Worm (Caenorhabditis elegans) whole organism, L1 larva: ENCODE data around the gene acl-3.

ENCODE experiments used
- C04F5.9 ChIP-seq: sonication (generic microtip); optimal IDR thresholded peaks from 2 replicates; lab custom pipeline; 2016; ENCODE audit warnings: missing genetic modification characterization, missing compliant biosample characterization
- C16A3.4 ChIP-seq: fragments of 150-350 bp; optimal IDR thresholded peaks from 2 replicates; lab custom pipeline; 2014; ENCODE audit warnings: missing biosample characterization, missing genetic modification characterization
- Y116A8C.19 ChIP-seq: sonication (generic microtip); optimal IDR thresholded peaks from 2 replicates; lab custom pipeline; 2016; ENCODE audit warnings: missing compliant biosample characterization, missing genetic modification characterization, borderline replicate concordance
- aha-1 ChIP-seq: fragments of 150-350 bp; optimal IDR thresholded peaks from 2 replicates; lab custom pipeline; 2014; ENCODE audit warnings: missing biosample characterization, missing genetic modification characterization
- alr-1 ChIP-seq: fragments of 200-800 bp; sonication (Bioruptor generic); optimal IDR thresholded peaks from 2 replicates; lab custom pipeline; 2018; ENCODE audit warnings: borderline replicate concordance, mild to moderate bottlenecking, missing genetic modification characterization, missing compliant biosample characterization
- ama-1 ChIP-seq: fragments of 150-350 bp; optimal IDR thresholded peaks from 2 replicates; lab custom pipeline; 2014
- ceh-63 ChIP-seq: fragments of 200-800 bp; sonication (Bioruptor generic); optimal IDR thresholded peaks from 2 replicates; lab custom pipeline; 2018; ENCODE audit warnings: mild to moderate bottlenecking, missing genetic modification characterization, missing compliant biosample characterization
- ceh-8 ChIP-seq: fragments of 200-800 bp; sonication (Bioruptor generic); optimal IDR thresholded peaks from 2 replicates; lab custom pipeline; 2018; ENCODE audit warnings: mild to moderate bottlenecking, missing genetic modification characterization, moderate library complexity, missing compliant biosample characterization
- ceh-82 ChIP-seq, 3 experiments: fragments of 150-350 bp in 1 of 3; sonication (generic microtip) in 2 of 3; optimal IDR thresholded peaks; 2 replicates each; lab custom pipeline; 2014 to 2017; ENCODE audit warnings: missing biosample characterization in 3 of 3, missing genetic modification characterization in 3 of 3
- ceh-90 ChIP-seq: sonication (generic microtip); optimal IDR thresholded peaks from 2 replicates; lab custom pipeline; 2016; ENCODE audit warnings: missing genetic modification characterization, missing compliant biosample characterization
- dsc-1 ChIP-seq: sonication (generic microtip); optimal IDR thresholded peaks from 2 replicates; lab custom pipeline; 2016; ENCODE audit warnings: mild to moderate bottlenecking, missing genetic modification characterization, missing compliant biosample characterization
- efl-1 ChIP-seq, 4 experiments: fragments of 150-350 bp; optimal IDR thresholded peaks in 3 of 4; peaks in 1 of 4; 1 replicate in 1 of 4; 2 replicates in 3 of 4; lab custom pipeline; 2014; ENCODE audit warnings: missing biosample characterization in 2 of 4, missing genetic modification characterization in 2 of 4, missing genetic modification reagents in 2 of 4
- efl-3 ChIP-seq: fragments of 200-800 bp; sonication (Bioruptor generic); optimal IDR thresholded peaks from 2 replicates; lab custom pipeline; 2018; ENCODE audit warnings: mild to moderate bottlenecking, missing genetic modification characterization, missing compliant biosample characterization
- egl-13 ChIP-seq: sonication (generic microtip); optimal IDR thresholded peaks from 2 replicates; lab custom pipeline; 2016; ENCODE audit warnings: missing genotype, missing genetic modification reagents, missing genetic modification characterization, missing compliant biosample characterization
- elt-2 ChIP-seq: sonication (generic microtip); optimal IDR thresholded peaks from 2 replicates; lab custom pipeline; 2016; ENCODE audit warnings: missing genetic modification characterization, mild to moderate bottlenecking, inconsistent platforms, missing compliant biosample characterization, missing genetic modification reagents
- fkh-10 ChIP-seq: sonication (generic microtip); optimal IDR thresholded peaks from 2 replicates; lab custom pipeline; 2017; ENCODE audit warnings: missing biosample characterization, missing genetic modification reagents, missing genetic modification characterization
- fkh-4 ChIP-seq: sonication (generic microtip); optimal IDR thresholded peaks from 2 replicates; lab custom pipeline; 2016; ENCODE audit warnings: missing compliant biosample characterization, missing genetic modification characterization, borderline replicate concordance
- fkh-8 ChIP-seq: sonication (generic microtip); optimal IDR thresholded peaks from 2 replicates; lab custom pipeline; 2016; ENCODE audit warnings: mild to moderate bottlenecking, missing genetic modification characterization, missing compliant biosample characterization
- fos-1 ChIP-seq: fragments of 150-350 bp; optimal IDR thresholded peaks from 2 replicates; lab custom pipeline; 2014; ENCODE audit warnings: missing biosample characterization, missing genetic modification characterization
- grh-1 ChIP-seq: fragments of 200-800 bp; sonication (Bioruptor generic); IDR thresholded peaks from 2 replicates; pipeline ENCODE4 v1.3.6; 2022; ENCODE audit warnings: missing genetic modification reagents, missing genetic modification characterization, missing compliant biosample characterization
- hlh-17 ChIP-seq: fragments of 200-800 bp; sonication (Bioruptor generic); optimal IDR thresholded peaks from 2 replicates; lab custom pipeline; 2018; ENCODE audit warnings: missing genetic modification characterization, mild to moderate bottlenecking, missing compliant biosample characterization, moderate library complexity, borderline replicate concordance
- hlh-4 ChIP-seq: sonication (generic microtip); optimal IDR thresholded peaks from 2 replicates; lab custom pipeline; 2016; ENCODE audit warnings: mild to moderate bottlenecking, missing genetic modification characterization, missing compliant biosample characterization
- lin-13 ChIP-seq: fragments of 150-350 bp; optimal IDR thresholded peaks from 2 replicates; lab custom pipeline; 2014; ENCODE audit warnings: missing biosample characterization, missing genetic modification reagents, missing genetic modification characterization
- lin-15B ChIP-seq: fragments of 150-350 bp; sonication (generic microtip); optimal IDR thresholded peaks from 3 replicates; lab custom pipeline; 2014; ENCODE audit warnings: missing biosample characterization, missing genetic modification characterization
- lin-35 ChIP-seq, 2 experiments: fragments of 150-350 bp; optimal IDR thresholded peaks; 2 replicates each; lab custom pipeline; 2014; ENCODE audit warnings: missing biosample characterization in 2 of 2, missing genetic modification characterization in 2 of 2, missing genetic modification reagents in 2 of 2
- lin-39 ChIP-seq: fragments of 150-350 bp; optimal IDR thresholded peaks from 2 replicates; lab custom pipeline; 2014; ENCODE audit warnings: missing biosample characterization, missing genetic modification reagents, missing genetic modification characterization
- lir-3 ChIP-seq: sonication (generic microtip); optimal IDR thresholded peaks from 2 replicates; lab custom pipeline; 2016; ENCODE audit warnings: mild to moderate bottlenecking, missing genetic modification characterization, moderate library complexity, missing compliant biosample characterization; ENCODE audit not compliant: poor library complexity
- mab-9 ChIP-seq: fragments of 200-800 bp; sonication (Bioruptor generic); IDR thresholded peaks from 2 replicates; pipeline ENCODE4 v1.3.6; 2022; ENCODE audit warnings: missing genetic modification reagents, missing genetic modification characterization, missing compliant biosample characterization
- mdl-1 ChIP-seq, 2 experiments: fragments of 150-350 bp; optimal IDR thresholded peaks; 2 replicates each; lab custom pipeline; 2014 to 2017; ENCODE audit warnings: missing biosample characterization in 2 of 2, missing genetic modification characterization in 2 of 2, inconsistent platforms in 1 of 2
- nhr-11 ChIP-seq: fragments of 150-350 bp; optimal IDR thresholded peaks from 2 replicates; lab custom pipeline; 2014; ENCODE audit warnings: missing biosample characterization, missing genetic modification characterization
- nhr-19 ChIP-seq: fragments of 200-800 bp; sonication (Bioruptor generic); conservative IDR thresholded peaks from 2 replicates; pipeline ENCODE4 v1.3.6; 2022; ENCODE audit warnings: missing genetic modification characterization, missing compliant biosample characterization
- nhr-28 ChIP-seq: fragments of 150-350 bp; optimal IDR thresholded peaks from 2 replicates; lab custom pipeline; 2014; ENCODE audit warnings: missing biosample characterization, missing genetic modification characterization
- nhr-47 ChIP-seq: sonication (generic microtip); optimal IDR thresholded peaks from 2 replicates; lab custom pipeline; 2016; ENCODE audit warnings: mild to moderate bottlenecking, missing genetic modification characterization, moderate library complexity, missing compliant biosample characterization
- nhr-85 ChIP-seq: sonication (generic microtip); peaks from one replicate; lab custom pipeline; 2016; ENCODE audit warnings: missing genetic modification characterization, inconsistent platforms, missing compliant biosample characterization
- pax-3 ChIP-seq: fragments of 200-800 bp; sonication (Bioruptor generic); optimal IDR thresholded peaks from 2 replicates; lab custom pipeline; 2018; ENCODE audit warnings: mild to moderate bottlenecking, missing genetic modification characterization, moderate library complexity, missing compliant biosample characterization
- rnt-1 ChIP-seq: sonication (generic microtip); optimal IDR thresholded peaks from 2 replicates; lab custom pipeline; 2016; ENCODE audit warnings: mild to moderate bottlenecking, missing genetic modification characterization, moderate library complexity, missing compliant biosample characterization
- snpc-4 ChIP-seq: fragments of 150-350 bp; optimal IDR thresholded peaks from 2 replicates; lab custom pipeline; 2014; ENCODE audit warnings: missing biosample characterization, missing genetic modification characterization
- snu-23 ChIP-seq: sonication (generic microtip); optimal IDR thresholded peaks from 2 replicates; lab custom pipeline; 2016; ENCODE audit warnings: missing genetic modification characterization, missing compliant biosample characterization
- sox-4 ChIP-seq: sonication (generic microtip); optimal IDR thresholded peaks from 2 replicates; lab custom pipeline; 2016; ENCODE audit warnings: missing genetic modification characterization, missing compliant biosample characterization
- sptf-1 ChIP-seq: fragments of 150-350 bp; optimal IDR thresholded peaks from 2 replicates; lab custom pipeline; 2014; ENCODE audit warnings: missing biosample characterization, missing genetic modification characterization
- swsn-7 ChIP-seq: sonication (generic microtip); optimal IDR thresholded peaks from 2 replicates; lab custom pipeline; 2016; ENCODE audit warnings: missing genetic modification characterization, missing compliant biosample characterization
- tbx-2 ChIP-seq: sonication (generic microtip); optimal IDR thresholded peaks from 2 replicates; lab custom pipeline; 2016; ENCODE audit warnings: missing genetic modification characterization, missing compliant biosample characterization
- unc-30 ChIP-seq: sonication (generic microtip); optimal IDR thresholded peaks from 2 replicates; lab custom pipeline; 2017; ENCODE audit warnings: missing biosample characterization, missing genetic modification characterization
- unc-86 ChIP-seq: sonication (generic microtip); optimal IDR thresholded peaks from 2 replicates; lab custom pipeline; 2016; ENCODE audit warnings: missing genetic modification characterization, missing compliant biosample characterization
- unc-98 ChIP-seq: fragments of 200-800 bp; sonication (Bioruptor generic); IDR thresholded peaks from 2 replicates; pipeline ENCODE4 v1.3.6; 2022; ENCODE audit warnings: missing genetic modification characterization, missing compliant biosample characterization
- zag-1 ChIP-seq: fragments of 150-350 bp; optimal IDR thresholded peaks from 2 replicates; lab custom pipeline; 2014; ENCODE audit warnings: missing biosample characterization, missing genetic modification characterization
- zip-4 ChIP-seq: fragments of 200-800 bp; sonication (Bioruptor generic); optimal IDR thresholded peaks from 2 replicates; lab custom pipeline; 2018; ENCODE audit warnings: mild to moderate bottlenecking, missing genetic modification characterization, moderate library complexity, missing compliant biosample characterization
- ztf-4 ChIP-seq: fragments of 150-350 bp; optimal IDR thresholded peaks from 2 replicates; lab custom pipeline; 2014; ENCODE audit warnings: missing biosample characterization, missing genetic modification characterization

The acl-3 gene

DNA sequence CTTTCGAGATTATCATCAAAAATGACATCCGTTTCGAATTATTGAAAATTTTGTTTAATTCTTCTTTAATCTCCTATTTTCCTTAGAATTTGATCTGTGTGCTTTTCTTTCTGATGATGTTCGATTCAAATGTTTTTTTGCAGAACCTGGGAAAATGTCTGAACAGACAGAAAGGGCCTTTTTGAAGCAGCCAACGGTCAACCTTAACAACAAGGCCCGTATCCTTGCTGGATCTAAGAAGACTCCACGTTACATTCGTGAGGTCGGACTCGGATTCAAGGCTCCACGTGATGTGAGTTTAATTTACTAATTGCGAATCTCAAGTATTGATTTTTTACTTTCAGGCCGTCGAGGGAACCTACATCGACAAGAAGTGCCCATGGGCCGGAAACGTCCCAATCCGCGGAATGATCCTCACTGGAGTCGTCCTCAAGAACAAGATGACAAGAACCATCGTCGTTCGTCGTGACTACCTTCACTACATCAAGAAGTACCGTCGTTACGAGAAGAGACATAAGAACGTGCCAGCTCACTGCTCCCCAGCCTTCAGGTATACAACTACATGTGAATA lies 49.2 kb downstream of the acl-3 start, which contains the start of gene rps-11:
TSS of gene rps-11 (plus strand) at position 144 of the 571 bp plus-strand sequence.
- TF ChIP-seq C04F5.9 = no peak
- no peak for TF ChIP-seq mdl-1 (tag; optimal IDR thresholded peaks at IDR 0.05; lab: Kevin White, UChicago)
- TF ChIP-seq efl-1 (optimal IDR thresholded peaks at IDR 0.05; lab: Kevin White, UChicago) = no peak
- TF ChIP-seq efl-1 (GFP tag; optimal IDR thresholded peaks at IDR 0.05 in 1 of 2; lab: Kevin White, UChicago) = peak in 1 of 2 experiments; percentile 91

DNA sequence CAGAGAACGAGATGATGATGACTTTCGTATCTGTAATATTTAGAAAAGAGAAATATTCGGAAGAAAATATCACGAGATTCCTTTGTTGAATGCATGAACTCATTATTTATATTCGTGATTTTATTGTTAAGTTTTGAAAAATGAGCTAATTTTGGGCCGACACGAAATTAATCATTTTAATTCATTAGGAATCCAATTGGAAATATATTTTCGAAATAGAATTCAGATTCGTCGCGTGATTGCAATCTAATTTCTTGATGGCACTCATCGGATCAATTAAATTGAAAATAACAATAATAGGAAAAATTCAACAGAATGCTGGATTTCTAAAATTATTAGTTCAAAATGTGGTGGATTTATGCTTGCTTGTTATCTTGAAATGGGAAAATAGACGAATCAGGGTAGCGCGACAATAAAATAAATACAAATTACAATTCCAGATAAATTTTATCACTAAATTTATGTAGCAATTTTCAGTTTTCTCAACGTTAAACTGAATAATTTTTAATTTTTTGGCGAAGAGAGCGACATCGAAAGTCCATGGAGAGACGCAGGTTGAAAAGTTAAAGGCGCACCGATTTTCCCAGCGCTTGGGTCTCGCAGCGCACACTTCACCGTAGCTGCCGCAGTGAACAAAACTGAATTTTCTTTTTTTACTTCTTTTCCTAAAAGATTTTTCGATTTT lies 50.0 kb downstream of the acl-3 start:
- TF ChIP-seq lin-39 (tag; lab: Kevin White, UChicago) (peak; percentile 34), unc-30 (no peak), zag-1 (tag; lab: Kevin White, UChicago) (peak; percentile 25), tbx-2 (tag; lab: Kevin White, UChicago) (peak; percentile 72), ama-1 (peak; percentile 27), hlh-4 (tag; lab: Kevin White, UChicago) (no peak), nhr-47 (tag; lab: Kevin White, UChicago) (peak; percentile 81), alr-1 (no peak), snu-23 (peak; percentile 82), fkh-4 (tag; lab: Kevin White, UChicago) (no peak), ceh-8 (GFP tag; lab: Kevin White, UChicago) (no peak), snpc-4 (tag; lab: Kevin White, UChicago) (peak; percentile 52), pax-3 (tag; lab: Kevin White, UChicago) (no peak), fkh-10 (no peak), lir-3 (no peak), lin-15B (tag; lab: Kevin White, UChicago) (peak; percentile 28), sox-4 (tag; lab: Kevin White, UChicago) (no peak), sptf-1 (no peak), fos-1 (tag; lab: Kevin White, UChicago) (peak; percentile 23), nhr-85 (tag; lab: Kevin White, UChicago) (peak; percentile 92), elt-2 (tag; lab: Kevin White, UChicago) (no peak), swsn-7 (peak; percentile 75), egl-13 (peak; percentile 11), dsc-1 (peak; percentile 46), efl-1 (optimal IDR thresholded peaks at IDR 0.05; lab: Kevin White, UChicago) (peak; percentile 76 to 84), efl-1 (GFP tag; optimal IDR thresholded peaks at IDR 0.05 in 1 of 2; lab: Kevin White, UChicago) (peak; percentile 71 to 97), ceh-90 (tag; lab: Kevin White, UChicago) (no peak), aha-1 (no peak), nhr-11 (tag; lab: Kevin White, UChicago) (no peak), lin-35 (GFP tag; optimal IDR thresholded peaks at IDR 0.05; lab: Kevin White, UChicago) (peak; percentile 78 to 84), unc-86 (peak; percentile 66), nhr-19 (peak; percentile 72), zip-4 (GFP tag; lab: Kevin White, UChicago) (no peak), lin-13 (GFP tag; lab: Kevin White, UChicago) (peak; percentile 60), ztf-4 (tag; lab: Kevin White, UChicago) (no peak), hlh-17 (GFP tag; lab: Kevin White, UChicago) (no peak), unc-98 (GFP tag; lab: Robert Waterston, UW) (no peak), fkh-8 (tag; lab: Kevin White, UChicago) (peak; percentile 72), rnt-1 (tag; lab: Kevin White, UChicago) (peak; percentile 80), nhr-28 (tag; lab: Kevin White, UChicago) (no peak), ceh-63 (GFP tag; lab: Kevin White, UChicago) (no peak), efl-3 (no peak), mab-9 (GFP tag; lab: Robert Waterston, UW) (no peak), grh-1 (GFP tag; lab: Robert Waterston, UW) (peak; percentile 48), Y116A8C.19 (tag; lab: Kevin White, UChicago) (no peak), ceh-82 (tag; optimal IDR thresholded peaks at IDR 0.05; lab: Kevin White, UChicago) (peak; percentile 24 to 86 (median 63)), C16A3.4 (tag; lab: Kevin White, UChicago) (peak; percentile 81)
